Worm (Caenorhabditis elegans) whole organism, L4 larva: ENCODE results near the gene K09A9.6.

Experiments
- F26F4.8 ChIP-seq: fragments of 200-800 bp; sonication (Bioruptor generic); conservative IDR thresholded peaks from 2 replicates; pipeline ENCODE4 v1.3.6; 2022; ENCODE audit warnings: missing genetic modification characterization, missing compliant biosample characterization
- F49E8.2 ChIP-seq: sonication (generic microtip); optimal IDR thresholded peaks from 2 replicates; lab custom pipeline; 2016; ENCODE audit warnings: missing compliant biosample characterization, mild to moderate bottlenecking, missing genetic modification characterization, borderline replicate concordance
- R02D3.7 ChIP-seq: fragments of 150-350 bp; sonication (generic microtip); optimal IDR thresholded peaks from 3 replicates; lab custom pipeline; 2014; ENCODE audit warnings: missing biosample characterization, missing genetic modification characterization
- T26A8.4 ChIP-seq: fragments of 200-800 bp; sonication (Bioruptor generic); IDR thresholded peaks from 2 replicates; pipeline ENCODE4 v1.3.6; 2022; ENCODE audit warnings: missing genetic modification characterization, missing compliant biosample characterization
- Y48G9A.11 ChIP-seq: fragments of 200-800 bp; sonication (Bioruptor generic); IDR thresholded peaks from 2 replicates; pipeline ENCODE4 v1.3.6; 2022; ENCODE audit warnings: missing genetic modification reagents, missing genetic modification characterization, missing compliant biosample characterization
- aha-1 ChIP-seq: fragments of 150-350 bp; peaks from one replicate; lab custom pipeline; 2014; ENCODE audit warnings: missing biosample characterization, missing genetic modification characterization
- ama-1 ChIP-seq: fragments of 150-350 bp; optimal IDR thresholded peaks from 2 replicates; lab custom pipeline; 2014; ENCODE audit warnings: inconsistent platforms, mixed read lengths
- attf-4 ChIP-seq: sonication (generic microtip); optimal IDR thresholded peaks from 3 replicates; lab custom pipeline; 2017; ENCODE audit warnings: missing biosample characterization, missing genetic modification characterization
- ceh-32 ChIP-seq: sonication (generic microtip); optimal IDR thresholded peaks from 2 replicates; lab custom pipeline; 2016; ENCODE audit warnings: mild to moderate bottlenecking, missing genetic modification characterization, missing compliant biosample characterization; ENCODE audit not compliant: poor library complexity
- ceh-44 ChIP-seq: fragments of 200-800 bp; sonication (Bioruptor generic); IDR thresholded peaks from 2 replicates; pipeline ENCODE4 v1.3.6; 2022; ENCODE audit warnings: missing genetic modification reagents, missing genetic modification characterization, missing compliant biosample characterization
- cey-2 ChIP-seq: sonication (generic microtip); optimal IDR thresholded peaks from 3 replicates; lab custom pipeline; 2017; ENCODE audit warnings: missing genetic modification characterization, mild to moderate bottlenecking, missing compliant biosample characterization, antibody characterized with exemption, borderline replicate concordance; ENCODE audit not compliant: insufficient read depth
- ctbp-1 ChIP-seq: fragments of 200-800 bp; sonication (Bioruptor generic); IDR thresholded peaks from 2 replicates; pipeline ENCODE4 v1.3.6; 2022; ENCODE audit warnings: missing genetic modification reagents, missing genetic modification characterization, missing compliant biosample characterization
- daf-12 ChIP-seq: fragments of 150-350 bp; optimal IDR thresholded peaks from 2 replicates; lab custom pipeline; 2014; ENCODE audit warnings: missing biosample characterization, missing genetic modification reagents, missing genetic modification characterization
- daf-16 ChIP-seq, 3 experiments: sonication (generic microtip); optimal IDR thresholded peaks; 2 replicates each; lab custom pipeline; 2016 to 2017; ENCODE audit warnings: missing genetic modification characterization in 3 of 3, missing genetic modification reagents in 3 of 3, mild to moderate bottlenecking in 2 of 3, missing compliant biosample characterization in 2 of 3, missing biosample characterization in 1 of 3, moderate library complexity in 1 of 3
- daf-19 ChIP-seq: fragments of 200-800 bp; sonication (Bioruptor generic); conservative IDR thresholded peaks from 2 replicates; pipeline ENCODE4 v1.3.6; 2022; ENCODE audit warnings: missing genetic modification characterization, missing compliant biosample characterization
- daf-8 ChIP-seq: fragments of 200-800 bp; sonication (Bioruptor generic); IDR thresholded peaks from 2 replicates; pipeline ENCODE4 v1.3.6; 2022; ENCODE audit warnings: missing genetic modification characterization, missing compliant biosample characterization
- dmd-6 ChIP-seq: fragments of 200-800 bp; sonication (Bioruptor generic); IDR thresholded peaks from 2 replicates; pipeline ENCODE4 v1.3.6; 2022; ENCODE audit warnings: missing genetic modification reagents, missing genetic modification characterization, missing compliant biosample characterization
- egl-43 ChIP-seq: fragments of 200-800 bp; sonication (Bioruptor generic); IDR thresholded peaks from 2 replicates; pipeline ENCODE4 v1.3.6; 2022; ENCODE audit warnings: missing genetic modification reagents, missing genetic modification characterization, missing compliant biosample characterization
- fkh-10 ChIP-seq: fragments of 150-350 bp; optimal IDR thresholded peaks from 2 replicates; lab custom pipeline; 2014; ENCODE audit warnings: missing biosample characterization, missing genetic modification reagents, missing genetic modification characterization
- gei-8 ChIP-seq: fragments of 200-800 bp; sonication (Bioruptor generic); optimal IDR thresholded peaks from 2 replicates; lab custom pipeline; 2018; ENCODE audit warnings: mild to moderate bottlenecking, missing genetic modification characterization, missing compliant biosample characterization
- hif-1 ChIP-seq, 2 experiments: sonication (generic microtip); optimal IDR thresholded peaks; 2 replicates each; lab custom pipeline; 2016 to 2017; ENCODE audit warnings: missing compliant biosample characterization in 2 of 2, missing genetic modification characterization in 2 of 2, missing genetic modification reagents in 2 of 2, missing genotype in 2 of 2, mild to moderate bottlenecking in 1 of 2
- hlh-11 ChIP-seq: fragments of 200-800 bp; sonication (Bioruptor generic); optimal IDR thresholded peaks from 2 replicates; lab custom pipeline; 2018; ENCODE audit warnings: mild to moderate bottlenecking, missing genetic modification characterization, missing compliant biosample characterization
- hmg-1.1 ChIP-seq: fragments of 200-800 bp; sonication (Bioruptor generic); IDR thresholded peaks from 2 replicates; pipeline ENCODE4 v1.3.6; 2022; ENCODE audit warnings: missing genetic modification reagents, missing genetic modification characterization, missing compliant biosample characterization
- jun-1 ChIP-seq: fragments of 150-350 bp; optimal IDR thresholded peaks from 2 replicates; lab custom pipeline; 2014; ENCODE audit warnings: missing biosample characterization, missing genetic modification reagents, missing genetic modification characterization
- lim-7 ChIP-seq: fragments of 200-800 bp; sonication (Bioruptor generic); IDR thresholded peaks from 2 replicates; pipeline ENCODE4 v1.3.6; 2022; ENCODE audit warnings: missing genetic modification characterization, missing compliant biosample characterization
- lin-15B ChIP-seq: fragments of 150-350 bp; sonication (generic microtip); optimal IDR thresholded peaks from 3 replicates; lab custom pipeline; 2014; ENCODE audit warnings: missing biosample characterization, missing genetic modification characterization
- madf-5 ChIP-seq, 2 experiments: fragments of 200-800 bp; sonication (Bioruptor generic); IDR thresholded peaks; 2 replicates each; pipeline ENCODE4 v1.3.6; 2022; ENCODE audit warnings: missing compliant biosample characterization in 2 of 2, missing genetic modification characterization in 2 of 2
- madf-9 ChIP-seq: fragments of 200-800 bp; sonication (Bioruptor generic); conservative IDR thresholded peaks from 2 replicates; pipeline ENCODE4 v1.3.6; 2022; ENCODE audit warnings: missing genetic modification reagents, missing genetic modification characterization, missing compliant biosample characterization
- mep-1 ChIP-seq: fragments of 150-350 bp; sonication (generic microtip); optimal IDR thresholded peaks from 3 replicates; lab custom pipeline; 2014; ENCODE audit warnings: missing biosample characterization, missing genetic modification characterization
- mes-2 ChIP-seq: sonication (generic microtip); optimal IDR thresholded peaks from 2 replicates; lab custom pipeline; 2016; ENCODE audit warnings: missing genotype, mild to moderate bottlenecking, missing genetic modification characterization, missing compliant biosample characterization; ENCODE audit not compliant: poor library complexity, severe bottlenecking
- mxl-2 ChIP-seq: fragments of 200-800 bp; sonication (Bioruptor generic); conservative IDR thresholded peaks from 2 replicates; pipeline ENCODE4 v1.3.6; 2022; ENCODE audit warnings: missing genetic modification reagents, missing genetic modification characterization, missing compliant biosample characterization
- nhr-10 ChIP-seq: fragments of 150-350 bp; optimal IDR thresholded peaks from 2 replicates; lab custom pipeline; 2014; ENCODE audit warnings: missing biosample characterization, missing genetic modification characterization
- nhr-111 ChIP-seq: fragments of 200-800 bp; sonication (Bioruptor generic); optimal IDR thresholded peaks from 2 replicates; lab custom pipeline; 2018; ENCODE audit warnings: mild to moderate bottlenecking, missing genetic modification characterization, missing compliant biosample characterization
- nhr-237 ChIP-seq: sonication (generic microtip); optimal IDR thresholded peaks from 2 replicates; lab custom pipeline; 2017; ENCODE audit warnings: missing biosample characterization, missing genetic modification characterization
- nhr-28 ChIP-seq: fragments of 150-350 bp; optimal IDR thresholded peaks from 2 replicates; lab custom pipeline; 2014; ENCODE audit warnings: missing biosample characterization, missing genetic modification characterization
- nhr-41 ChIP-seq: fragments of 200-800 bp; sonication (Bioruptor generic); IDR thresholded peaks from 2 replicates; pipeline ENCODE4 v1.3.6; 2022; ENCODE audit warnings: missing genetic modification reagents, missing genetic modification characterization, missing compliant biosample characterization
- nhr-42 ChIP-seq: fragments of 200-800 bp; sonication (Bioruptor generic); IDR thresholded peaks from 2 replicates; pipeline ENCODE4 v1.3.6; 2022; ENCODE audit warnings: missing genetic modification characterization, missing compliant biosample characterization
- nhr-48 ChIP-seq: sonication (generic microtip); optimal IDR thresholded peaks from 2 replicates; lab custom pipeline; 2016; ENCODE audit warnings: mild to moderate bottlenecking, missing genetic modification characterization, missing compliant biosample characterization
- nhr-76 ChIP-seq: fragments of 150-350 bp; optimal IDR thresholded peaks from 2 replicates; lab custom pipeline; 2014; ENCODE audit warnings: missing biosample characterization, missing genetic modification characterization
- nhr-77 ChIP-seq: fragments of 150-350 bp; optimal IDR thresholded peaks from 2 replicates; lab custom pipeline; 2014; ENCODE audit warnings: missing biosample characterization, missing genetic modification characterization
- php-3 ChIP-seq: fragments of 200-800 bp; sonication (Bioruptor generic); IDR thresholded peaks from 2 replicates; pipeline ENCODE4 v1.3.6; 2022; ENCODE audit warnings: missing genetic modification reagents, missing genetic modification characterization, missing compliant biosample characterization
- saeg-2 ChIP-seq: fragments of 200-800 bp; sonication (Bioruptor generic); IDR thresholded peaks from 2 replicates; pipeline ENCODE4 v1.3.6; 2022; ENCODE audit warnings: missing genetic modification reagents, missing genetic modification characterization, missing compliant biosample characterization
- skn-1 ChIP-seq: fragments of 150-350 bp; optimal IDR thresholded peaks from 2 replicates; lab custom pipeline; 2014; ENCODE audit warnings: missing biosample characterization, missing genetic modification characterization
- spr-3 ChIP-seq: fragments of 200-800 bp; sonication (Bioruptor generic); optimal IDR thresholded peaks from 2 replicates; lab custom pipeline; 2018; ENCODE audit warnings: mild to moderate bottlenecking, missing genetic modification characterization, missing compliant biosample characterization
- tra-1 ChIP-seq: fragments of 200-800 bp; sonication (Bioruptor generic); IDR thresholded peaks from 2 replicates; pipeline ENCODE4 v1.3.6; 2022; ENCODE audit warnings: missing genetic modification reagents, missing genetic modification characterization, missing compliant biosample characterization
- unc-39 ChIP-seq: sonication (generic microtip); optimal IDR thresholded peaks from 2 replicates; lab custom pipeline; 2017; ENCODE audit warnings: missing biosample characterization, missing genetic modification characterization
- vab-7 ChIP-seq: fragments of 200-800 bp; sonication (Bioruptor generic); IDR thresholded peaks from 2 replicates; pipeline ENCODE4 v1.3.6; 2022; ENCODE audit warnings: missing genetic modification reagents, missing genetic modification characterization, missing compliant biosample characterization
- zfp-2 ChIP-seq: sonication (generic microtip); optimal IDR thresholded peaks from 2 replicates; lab custom pipeline; 2016; ENCODE audit warnings: mild to moderate bottlenecking, missing genetic modification characterization, missing compliant biosample characterization
- zip-2 ChIP-seq: fragments of 150-350 bp; optimal IDR thresholded peaks from 2 replicates; lab custom pipeline; 2014; ENCODE audit warnings: missing biosample characterization, missing genetic modification characterization

The K09A9.6 gene

DNA sequence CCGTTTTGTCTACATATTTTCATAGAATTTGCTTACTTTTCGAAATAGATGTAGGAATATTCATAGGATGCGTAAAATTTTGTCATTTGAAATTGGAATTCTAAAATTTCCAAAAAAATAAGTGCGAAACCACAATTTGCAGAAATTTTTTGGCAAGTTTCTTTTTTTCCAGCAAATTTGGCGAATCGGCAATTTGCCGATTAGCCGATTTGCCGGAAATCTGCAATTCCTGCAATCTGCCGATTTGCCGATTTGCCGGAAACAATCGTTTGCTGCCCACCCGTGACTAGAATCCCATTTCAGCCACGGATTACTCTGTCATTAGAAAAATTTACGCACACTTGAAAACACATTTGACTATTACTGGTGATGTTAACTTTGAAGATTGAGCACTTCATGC is 27.2 kb downstream of the K09A9.6 start:
- TF ChIP-seq ctbp-1 (GFP tag; lab: Robert Waterston, UW) (no peak), vab-7 (GFP tag; lab: Robert Waterston, UW) (no peak), nhr-48 (no peak), T26A8.4 (GFP tag; lab: Robert Waterston, UW) (peak; percentile 68; the same call in 1 of the 2 replicates), aha-1 (tag; lab: Kevin White, UChicago) (peak; percentile 74), nhr-111 (no peak), F26F4.8 (GFP tag; lab: Robert Waterston, UW) (no peak), R02D3.7 (no peak), nhr-77 (tag; lab: Kevin White, UChicago) (no peak), lin-15B (tag; lab: Kevin White, UChicago) (no peak), ceh-32 (tag; lab: Kevin White, UChicago) (no peak), daf-12 (no peak), lim-7 (GFP tag; lab: Robert Waterston, UW) (0 out of 2 replicates have a peak, but pooled peaks have one; percentile 20), tra-1 (GFP tag; lab: Robert Waterston, UW) (no peak), zfp-2 (tag; lab: Kevin White, UChicago) (no peak), egl-43 (GFP tag; lab: Robert Waterston, UW) (peak; percentile 66), mep-1 (tag; lab: Kevin White, UChicago) (no peak), mes-2 (peak; percentile 24), nhr-237 (tag; lab: Kevin White, UChicago) (no peak), php-3 (0 out of 2 replicates have a peak, but pooled peaks have one; percentile 5)

DNA sequence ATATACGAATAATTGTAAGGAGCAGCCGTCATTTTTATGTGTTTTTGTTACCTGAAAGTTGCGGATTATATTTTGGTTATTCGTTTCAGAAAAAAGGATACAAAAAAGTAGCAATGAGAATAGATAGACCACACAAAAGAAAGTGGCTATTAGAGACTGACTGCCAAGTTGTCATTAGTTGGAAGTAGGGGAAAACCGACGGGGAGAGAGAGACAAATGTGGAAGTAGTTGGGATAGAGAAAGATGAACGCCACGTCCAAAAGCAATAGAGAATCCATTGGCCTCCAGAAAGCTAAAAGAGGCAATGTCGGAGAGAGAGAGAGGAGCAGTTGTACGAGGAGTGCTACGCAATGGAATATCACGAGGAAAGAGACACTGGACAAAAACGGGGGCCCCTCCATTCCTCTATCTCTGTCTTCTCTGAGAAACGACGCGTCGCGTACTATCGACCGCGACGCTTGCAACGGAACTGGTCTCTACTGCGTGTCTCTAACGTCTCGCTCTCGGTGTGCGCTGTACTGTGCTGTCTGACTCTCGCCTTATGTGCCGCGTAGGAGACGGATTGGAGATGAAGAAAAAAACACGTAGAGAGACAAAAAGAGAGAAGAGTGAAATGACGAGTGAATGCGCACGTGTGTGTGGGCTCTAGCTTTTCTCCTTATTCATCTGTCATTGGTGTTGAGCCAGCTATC is 29.7 kb downstream of the K09A9.6 start, which contains the start of gene rab-14:
rab-14 (minus strand) TSS at position 51 of the 692 bp plus-strand sequence.
- TF ChIP-seq nhr-28, result peak; percentile 24
- no peak for TF ChIP-seq daf-16 (GFP tag; optimal IDR thresholded peaks at IDR 0.05; lab: Kevin White, UChicago)
- TF ChIP-seq daf-16 (tag; optimal IDR thresholded peaks at IDR 0.05; lab: Kevin White, UChicago), result peak; percentile 19
- no peak for TF ChIP-seq saeg-2 (GFP tag; lab: Robert Waterston, UW)
- no peak for TF ChIP-seq daf-19 (GFP tag; lab: Robert Waterston, UW)
- TF ChIP-seq madf-9 (GFP tag; lab: Robert Waterston, UW), result peak; percentile 78
- peak; percentile 89 for TF ChIP-seq ctbp-1 (GFP tag; lab: Robert Waterston, UW)
- TF ChIP-seq nhr-77 (tag; lab: Kevin White, UChicago), result no peak
- no peak for TF ChIP-seq jun-1 (tag; lab: Kevin White, UChicago)
- no peak for TF ChIP-seq R02D3.7
- no peak for TF ChIP-seq ama-1 (lab: Kevin White, UChicago)
- TF ChIP-seq gei-8 (GFP tag; lab: Kevin White, UChicago), result no peak
- peak; percentile 87 for TF ChIP-seq hmg-1.1
- peak in 1 of 2 experiments; percentile 84 for TF ChIP-seq hif-1 (tag; optimal IDR thresholded peaks at IDR 0.05; lab: Kevin White, UChicago)
- 0 out of 2 replicates have a peak, but pooled peaks have one; percentile 4 for TF ChIP-seq ceh-44 (GFP tag; lab: Robert Waterston, UW)
- no peak for TF ChIP-seq daf-8 (GFP tag; lab: Robert Waterston, UW)
- no peak for TF ChIP-seq zip-2 (tag; lab: Kevin White, UChicago)
- no peak for TF ChIP-seq unc-39 (tag; lab: Kevin White, UChicago)
- TF ChIP-seq nhr-41 (GFP tag; lab: Robert Waterston, UW), result no peak
- peak; percentile 76 for TF ChIP-seq dmd-6 (GFP tag; lab: Robert Waterston, UW)
- no peak for TF ChIP-seq cey-2 (tag; lab: Kevin White, UChicago)
- peak; percentile 80 for TF ChIP-seq hlh-11 (tag; lab: Kevin White, UChicago)
- TF ChIP-seq nhr-42 (GFP tag; lab: Robert Waterston, UW), result peak; percentile 58; the same call in 1 of the 2 replicates
- TF ChIP-seq madf-5 (GFP tag; IDR thresholded peaks at IDR 0.05; lab: Robert Waterston, UW), result no peak
- TF ChIP-seq mxl-2, result no peak
- peak; percentile 16 for TF ChIP-seq spr-3 (GFP tag; lab: Kevin White, UChicago)
- TF ChIP-seq attf-4 (tag; lab: Kevin White, UChicago), result no peak
- peak; percentile 83 for TF ChIP-seq mep-1 (tag; lab: Kevin White, UChicago)
- TF ChIP-seq F49E8.2 (tag; lab: Kevin White, UChicago), result no peak
- no peak for TF ChIP-seq nhr-76 (tag; lab: Kevin White, UChicago)
- TF ChIP-seq Y48G9A.11, result no peak
- no peak for TF ChIP-seq nhr-10 (tag; lab: Kevin White, UChicago)
- TF ChIP-seq skn-1 (tag; lab: Kevin White, UChicago), result peak; percentile 12
- peak; percentile 71 for TF ChIP-seq fkh-10 (GFP tag; lab: Kevin White, UChicago)
